Fruit fly (Drosophila melanogaster) whole organism, wandering third instar larva: Measurements from ENCODE around the gene mRpL12.
A peak's percentile ranks its signal among the peaks of the same experiment; 100 is the strongest.

ENCODE experiments used
- CG32264 ChIP-seq: fragments of 200-800 bp; sonication (Bioruptor generic); optimal IDR thresholded peaks from 2 replicates; lab custom pipeline; 2016; ENCODE audit warnings: missing biosample characterization, missing genetic modification characterization
- CG9705 ChIP-seq: fragments of 200-800 bp; sonication (Bioruptor generic); optimal IDR thresholded peaks from 2 replicates; lab custom pipeline; 2018; ENCODE audit warnings: missing biosample characterization, mild to moderate bottlenecking, missing genetic modification characterization
- CrebA ChIP-seq: fragments of 200-800 bp; sonication (Bioruptor generic); optimal IDR thresholded peaks from 2 replicates; lab custom pipeline; 2016; ENCODE audit warnings: missing biosample characterization, mild to moderate bottlenecking, missing genetic modification characterization, borderline replicate concordance
- Dfd ChIP-seq: fragments of >200 bp; optimal IDR thresholded peaks from 2 replicates; lab custom pipeline; 2017; ENCODE audit warnings: missing biosample characterization, missing genetic modification characterization
- Dif ChIP-seq: fragments of 200-275, 200-300 bp; sonication (Bioruptor generic); optimal IDR thresholded peaks from 2 replicates; lab custom pipeline; 2018; ENCODE audit warnings: missing biosample characterization, missing genetic modification characterization; ENCODE audit not compliant: partially characterized antibody
- GATAd ChIP-seq: sonication (Bioruptor generic); optimal IDR thresholded peaks from 2 replicates; lab custom pipeline; 2016; ENCODE audit warnings: missing biosample characterization, missing genetic modification characterization
- HLH106 ChIP-seq: fragments of 200-800 bp; optimal IDR thresholded peaks from 3 replicates; lab custom pipeline; 2019; ENCODE audit warnings: missing biosample characterization, mild to moderate bottlenecking, missing genetic modification characterization, moderate library complexity
- Hnf4 ChIP-seq: fragments of 200-800 bp; sonication (Bioruptor generic); optimal IDR thresholded peaks from 2 replicates; lab custom pipeline; 2016; ENCODE audit warnings: missing biosample characterization, mild to moderate bottlenecking, missing genetic modification characterization
- Hr78 ChIP-seq: fragments of >200 bp; optimal IDR thresholded peaks from 2 replicates; lab custom pipeline; 2017; ENCODE audit warnings: missing biosample characterization, missing genetic modification characterization
- Hr83 ChIP-seq: fragments of 200-300 bp; sonication (Bioruptor generic); optimal IDR thresholded peaks from 2 replicates; lab custom pipeline; 2016; ENCODE audit warnings: missing biosample characterization, mild to moderate bottlenecking, missing genetic modification characterization, moderate library complexity; ENCODE audit not compliant: poor library complexity, severe bottlenecking
- Jra ChIP-seq: sonication (Bioruptor generic); optimal IDR thresholded peaks from 2 replicates; lab custom pipeline; 2016; ENCODE audit warnings: missing biosample characterization, missing genetic modification characterization
- Mio ChIP-seq: sonication (Bioruptor generic); optimal IDR thresholded peaks from 2 replicates; lab custom pipeline; 2016; ENCODE audit warnings: missing biosample characterization, missing genetic modification characterization
- Myc ChIP-seq: fragments of >200 bp; optimal IDR thresholded peaks from 2 replicates; lab custom pipeline; 2017
- N ChIP-seq: fragments of >200 bp; optimal IDR thresholded peaks from 2 replicates; lab custom pipeline; 2018; ENCODE audit warnings: missing biosample characterization, missing external identifiers, missing genetic modification characterization
- OdsH ChIP-seq: fragments of 200-800 bp; sonication (Bioruptor generic); optimal IDR thresholded peaks from 2 replicates; lab custom pipeline; 2016; ENCODE audit warnings: missing biosample characterization, mild to moderate bottlenecking, missing genetic modification characterization
- Rel ChIP-seq, 2 experiments: fragments of 200-800 bp; sonication (Bioruptor generic) in 1 of 2; optimal IDR thresholded peaks; 2 replicates in 1 of 2; 3 replicates in 1 of 2; lab custom pipeline; 2016 to 2019; ENCODE audit warnings: mild to moderate bottlenecking in 2 of 2, missing biosample characterization in 2 of 2, missing genetic modification characterization in 2 of 2, moderate library complexity in 1 of 2
- Sp1 ChIP-seq: fragments of 200-800 bp; sonication (Bioruptor generic); optimal IDR thresholded peaks from 3 replicates; lab custom pipeline; 2019; ENCODE audit warnings: missing biosample characterization, mild to moderate bottlenecking, missing genetic modification characterization, moderate library complexity
- Vsx2 ChIP-seq: fragments of 200-300, 225-300 bp; sonication (Bioruptor generic); optimal IDR thresholded peaks from 2 replicates; lab custom pipeline; 2018; ENCODE audit warnings: missing biosample characterization, missing genetic modification characterization; ENCODE audit not compliant: partially characterized antibody
- dmrt93B ChIP-seq: fragments of 200-800 bp; sonication (Bioruptor generic); optimal IDR thresholded peaks from 2 replicates; lab custom pipeline; 2018; ENCODE audit warnings: missing biosample characterization, mild to moderate bottlenecking, missing genetic modification characterization
- dsf ChIP-seq: sonication (Bioruptor generic); optimal IDR thresholded peaks from 2 replicates; lab custom pipeline; 2016; ENCODE audit warnings: missing biosample characterization, missing genetic modification characterization, borderline replicate concordance
- ey ChIP-seq: fragments of 200-800 bp; sonication (Bioruptor generic); optimal IDR thresholded peaks from 2 replicates; lab custom pipeline; 2016; ENCODE audit warnings: missing biosample characterization, missing genetic modification characterization
- foxo ChIP-seq, 2 experiments: fragments of 200-800 bp; sonication (Bioruptor generic); optimal IDR thresholded peaks; 2 replicates in 1 of 2; 3 replicates in 1 of 2; lab custom pipeline; 2016 to 2017; ENCODE audit warnings: missing biosample characterization in 2 of 2, missing genetic modification characterization in 2 of 2
- fru ChIP-seq: fragments of 200-800 bp; sonication (Bioruptor generic); optimal IDR thresholded peaks from 3 replicates; lab custom pipeline; 2016; ENCODE audit warnings: missing biosample characterization, mild to moderate bottlenecking, missing genetic modification characterization
- h ChIP-seq: fragments of 200-800 bp; sonication (Bioruptor generic); optimal IDR thresholded peaks from 3 replicates; lab custom pipeline; 2016; ENCODE audit warnings: missing biosample characterization, mild to moderate bottlenecking, missing genetic modification characterization
- lola ChIP-seq: fragments of >200 bp; optimal IDR thresholded peaks from 2 replicates; lab custom pipeline; 2017; ENCODE audit warnings: missing biosample characterization, missing genetic modification characterization
- pan ChIP-seq: fragments of >200 bp; optimal IDR thresholded peaks from 2 replicates; lab custom pipeline; 2017
- psq ChIP-seq: fragments of 200-800 bp; sonication (Bioruptor generic); optimal IDR thresholded peaks from 3 replicates; lab custom pipeline; 2017; ENCODE audit warnings: missing biosample characterization, mild to moderate bottlenecking, missing genetic modification characterization, moderate library complexity
- rgr ChIP-seq: fragments of 200-800 bp; sonication (Bioruptor generic); optimal IDR thresholded peaks from 3 replicates; lab custom pipeline; 2016; ENCODE audit warnings: missing biosample characterization, mild to moderate bottlenecking, missing genetic modification characterization
- sage ChIP-seq: fragments of 200-800 bp; sonication (Bioruptor generic); optimal IDR thresholded peaks from 2 replicates; lab custom pipeline; 2016; ENCODE audit warnings: missing biosample characterization, mild to moderate bottlenecking, missing genetic modification characterization
- sv ChIP-seq: fragments of 200-800 bp; sonication (Bioruptor generic); optimal IDR thresholded peaks from 3 replicates; lab custom pipeline; 2016; ENCODE audit warnings: missing biosample characterization, missing genetic modification characterization
- tai ChIP-seq: sonication (Bioruptor generic); optimal IDR thresholded peaks from 2 replicates; lab custom pipeline; 2016; ENCODE audit warnings: missing biosample characterization, missing genetic modification characterization
- usp ChIP-seq: fragments of >200 bp; optimal IDR thresholded peaks from 2 replicates; lab custom pipeline; 2017; ENCODE audit warnings: missing biosample characterization, missing genetic modification characterization

The mRpL12 gene

dm6 chr3L:8974478-8975477 lies 18.2 kb downstream of the mRpL12 start, which contains the start of the genes pix and Srp68 (continued):
- TF ChIP-seq h (GFP tag; lab: Kevin White, UChicago) = no peak
- no peak for TF ChIP-seq tai (GFP tag; lab: Kevin White, UChicago)
- no peak for TF ChIP-seq dsf (GFP tag; lab: Kevin White, UChicago)
- TF ChIP-seq rgr (GFP tag; lab: Kevin White, UChicago) = peak; percentile 72
- TF ChIP-seq Vsx2 (GFP tag; lab: Kevin White, UChicago) = no peak
- TF ChIP-seq Myc (lab: Kevin White, UChicago) = no peak
- TF ChIP-seq Jra (GFP tag; lab: Kevin White, UChicago) = no peak
- peak; percentile 31 for TF ChIP-seq dmrt93B
- no peak for TF ChIP-seq Dfd (GFP tag; lab: Kevin White, UChicago)
- TF ChIP-seq lola (GFP tag; lab: Kevin White, UChicago) = no peak
- peak; percentile 74 for TF ChIP-seq Sp1 (GFP tag; lab: Kevin White, UChicago)

DNA sequence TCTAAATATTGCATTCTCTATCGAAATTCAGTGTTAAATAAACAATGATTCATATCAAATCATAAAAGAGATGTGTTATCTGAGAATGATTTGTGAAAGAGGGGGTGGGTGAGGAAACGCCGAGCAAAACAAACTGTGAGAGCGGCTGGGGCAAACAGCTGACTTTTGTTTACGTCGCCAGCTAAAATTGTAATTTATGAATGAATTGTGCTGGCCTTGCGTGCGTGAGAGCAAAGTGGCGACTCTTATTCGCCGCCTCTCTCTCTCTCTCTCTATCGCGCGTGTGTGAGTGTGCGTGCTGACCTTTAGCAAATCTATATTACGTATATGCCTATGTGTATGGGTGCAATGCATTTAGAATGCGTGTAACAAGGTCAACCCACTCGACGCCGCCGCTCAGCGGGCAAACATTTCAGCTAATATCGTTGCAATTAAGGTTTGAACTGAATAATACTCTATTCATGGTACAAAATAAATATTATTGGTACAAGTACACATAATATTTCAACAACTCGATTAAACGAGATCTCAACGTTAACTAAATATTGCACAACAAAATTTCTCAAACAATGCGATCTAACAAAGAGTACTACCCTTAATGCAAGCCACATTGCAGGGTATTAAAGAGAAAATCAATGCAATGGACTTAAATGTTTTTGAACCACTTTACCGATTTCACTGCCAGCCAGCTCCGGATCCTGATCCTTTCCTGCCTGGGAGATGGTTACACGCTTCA lies 22.3 kb downstream of the mRpL12 start:
- TF ChIP-seq Sp1 (GFP tag; lab: Kevin White, UChicago) = no peak
- no peak for TF ChIP-seq Hnf4
- TF ChIP-seq HLH106 = peak; percentile 13
- no peak for TF ChIP-seq Hr83 (GFP tag; lab: Kevin White, UChicago)
- peak; percentile 51 for TF ChIP-seq Dif (GFP tag; lab: Kevin White, UChicago)
- no peak for TF ChIP-seq sv (GFP tag; lab: Kevin White, UChicago)
- TF ChIP-seq CG9705 = no peak
- TF ChIP-seq foxo (GFP tag; optimal IDR thresholded peaks at IDR 0.05; lab: Kevin White, UChicago) = peak in 1 of 2 experiments; percentile 42
- no peak for TF ChIP-seq usp (GFP tag; lab: Kevin White, UChicago)
- TF ChIP-seq Mio (GFP tag; lab: Kevin White, UChicago) = no peak
- TF ChIP-seq GATAd = no peak
- TF ChIP-seq tai (GFP tag; lab: Kevin White, UChicago) = no peak
- TF ChIP-seq Hr78 (GFP tag; lab: Kevin White, UChicago) = no peak
- no peak for TF ChIP-seq sage (GFP tag; lab: Kevin White, UChicago)
- no peak for TF ChIP-seq N (GFP tag; lab: Kevin White, UChicago)
- TF ChIP-seq dmrt93B = no peak
- TF ChIP-seq psq (GFP tag; lab: Kevin White, UChicago) = peak; percentile 68
- TF ChIP-seq dsf (GFP tag; lab: Kevin White, UChicago) = no peak
- TF ChIP-seq Vsx2 (GFP tag; lab: Kevin White, UChicago) = no peak
- TF ChIP-seq ey = peak; percentile 55
- peak; percentile 44 for TF ChIP-seq h (GFP tag; lab: Kevin White, UChicago)
- TF ChIP-seq Jra (GFP tag; lab: Kevin White, UChicago) = no peak
- peak; percentile 8 for TF ChIP-seq fru (GFP tag; lab: Kevin White, UChicago)
- TF ChIP-seq lola (GFP tag; lab: Kevin White, UChicago) = no peak
- no peak for TF ChIP-seq Rel (GFP tag; optimal IDR thresholded peaks at IDR 0.05; lab: Kevin White, UChicago)
- TF ChIP-seq Rel (tag; optimal IDR thresholded peaks at IDR 0.05; lab: Kevin White, UChicago) = no peak
- peak; percentile 46 for TF ChIP-seq rgr (GFP tag; lab: Kevin White, UChicago)
- peak; percentile 44 for TF ChIP-seq OdsH
- no peak for TF ChIP-seq pan (lab: Kevin White, UChicago)
- no peak for TF ChIP-seq CG32264 (GFP tag; lab: Kevin White, UChicago)

DNA sequence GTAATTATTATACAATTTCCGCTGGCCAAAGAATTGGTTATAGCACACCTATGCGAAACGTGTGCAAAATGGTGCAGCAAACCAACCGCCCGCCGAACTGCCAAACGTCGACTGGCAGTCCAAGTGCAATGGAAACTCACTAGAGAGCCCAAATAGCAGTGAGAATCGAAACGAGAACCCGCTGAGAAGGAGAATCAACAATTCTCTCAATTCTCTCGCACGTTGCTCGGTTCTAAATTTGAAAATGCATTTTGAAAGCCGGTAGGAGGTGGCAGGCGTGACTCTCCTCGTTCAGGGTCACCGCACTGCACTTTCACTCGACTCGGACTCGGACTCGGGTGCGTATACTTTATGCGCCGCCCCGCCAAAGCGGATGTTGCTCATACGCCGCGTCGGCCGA lies 23.2 kb downstream of the mRpL12 start, which contains the start of gene CG5644:
Gene CG5644, minus strand, starts transcription at position 101 of the 400 bp plus-strand sequence.
- no peak for TF ChIP-seq Hnf4
- no peak for TF ChIP-seq CG32264 (GFP tag; lab: Kevin White, UChicago)
- no peak for TF ChIP-seq Dfd (GFP tag; lab: Kevin White, UChicago)
- TF ChIP-seq Dif (GFP tag; lab: Kevin White, UChicago) = no peak
- no peak for TF ChIP-seq N (GFP tag; lab: Kevin White, UChicago)
- TF ChIP-seq CrebA (GFP tag; lab: Kevin White, UChicago) = no peak
- TF ChIP-seq Myc (lab: Kevin White, UChicago) = no peak
- TF ChIP-seq Jra (GFP tag; lab: Kevin White, UChicago) = no peak
- no peak for TF ChIP-seq HLH106
- no peak for TF ChIP-seq psq (GFP tag; lab: Kevin White, UChicago)
- no peak for TF ChIP-seq sv (GFP tag; lab: Kevin White, UChicago)
